Worm (Caenorhabditis elegans) whole organism, young adult: Measurements from ENCODE around the gene srb-6.
A peak's percentile ranks its signal among the peaks of the same experiment; 100 is the strongest.

Experiments
- B0336.3 ChIP-seq: fragments of 200-800 bp; sonication (Bioruptor generic); IDR thresholded peaks from 2 replicates; pipeline ENCODE4 v1.3.6; 2022; ENCODE audit warnings: missing genetic modification characterization, missing compliant biosample characterization
- C17E4.6 ChIP-seq: fragments of 200-800 bp; sonication (Bioruptor generic); IDR thresholded peaks from 2 replicates; pipeline ENCODE4 v1.3.6; 2022; ENCODE audit warnings: missing genetic modification reagents, missing genetic modification characterization, missing compliant biosample characterization
- F10E7.11 ChIP-seq: sonication (generic microtip); optimal IDR thresholded peaks from 2 replicates; lab custom pipeline; 2017; ENCODE audit warnings: mild to moderate bottlenecking, missing genetic modification characterization, moderate library complexity, missing compliant biosample characterization
- F22D6.2 ChIP-seq: sonication (generic microtip); optimal IDR thresholded peaks from 2 replicates; lab custom pipeline; 2016; ENCODE audit warnings: mild to moderate bottlenecking, missing genetic modification characterization, missing compliant biosample characterization
- F33H1.4 ChIP-seq: fragments of 200-800 bp; sonication (Bioruptor generic); IDR thresholded peaks from 2 replicates; pipeline ENCODE4 v1.3.6; 2022; ENCODE audit warnings: missing genetic modification reagents, missing genetic modification characterization, missing compliant biosample characterization
- F39B2.1 ChIP-seq: fragments of 200-800 bp; sonication (Bioruptor generic); IDR thresholded peaks from 2 replicates; pipeline ENCODE4 v1.3.6; 2022; ENCODE audit warnings: missing genetic modification reagents, missing genetic modification characterization, missing compliant biosample characterization
- F55B11.4 ChIP-seq: sonication (generic microtip); optimal IDR thresholded peaks from 2 replicates; lab custom pipeline; 2016; ENCODE audit warnings: missing compliant biosample characterization, missing genetic modification characterization, borderline replicate concordance; ENCODE audit not compliant: insufficient read depth
- K11D2.4 ChIP-seq: fragments of 200-800 bp; sonication (Bioruptor generic); IDR thresholded peaks from 2 replicates; pipeline ENCODE4 v1.3.6; 2022; ENCODE audit warnings: missing genetic modification reagents, missing genetic modification characterization, missing compliant biosample characterization
- K12H6.12 ChIP-seq: fragments of 200-800 bp; sonication (Bioruptor generic); optimal IDR thresholded peaks from 2 replicates; lab custom pipeline; 2018; ENCODE audit warnings: mild to moderate bottlenecking, missing genetic modification characterization, missing compliant biosample characterization
- Y53G8AR.9 ChIP-seq: fragments of 200-800 bp; sonication (Bioruptor generic); conservative IDR thresholded peaks from 2 replicates; pipeline ENCODE4 v1.3.6; 2022; ENCODE audit warnings: missing genetic modification reagents, missing genetic modification characterization, missing compliant biosample characterization
- Y67H2A.10 ChIP-seq: fragments of 200-800 bp; sonication (Bioruptor generic); conservative IDR thresholded peaks from 2 replicates; pipeline ENCODE4 v1.3.6; 2022; ENCODE audit warnings: missing genetic modification reagents, missing genetic modification characterization, missing compliant biosample characterization
- Y95B8A.8 ChIP-seq: fragments of 200-800 bp; sonication (Bioruptor generic); IDR thresholded peaks from 2 replicates; pipeline ENCODE4 v1.3.6; 2022; ENCODE audit warnings: missing genetic modification reagents, missing genetic modification characterization, missing compliant biosample characterization
- ZK185.1 ChIP-seq: sonication (generic microtip); optimal IDR thresholded peaks from 2 replicates; lab custom pipeline; 2016; ENCODE audit warnings: mild to moderate bottlenecking, missing genetic modification characterization, missing compliant biosample characterization; ENCODE audit not compliant: poor library complexity, severe bottlenecking
- aptf-2 ChIP-seq: fragments of 200-800 bp; sonication (Bioruptor generic); conservative IDR thresholded peaks from 2 replicates; pipeline ENCODE4 v1.3.6; 2022; ENCODE audit warnings: missing genetic modification reagents, missing genetic modification characterization, missing compliant biosample characterization
- attf-5 ChIP-seq: fragments of 200-800 bp; sonication (Bioruptor generic); optimal IDR thresholded peaks from 2 replicates; lab custom pipeline; 2018; ENCODE audit warnings: mild to moderate bottlenecking, missing genetic modification characterization, missing compliant biosample characterization
- bed-2 ChIP-seq: fragments of 200-800 bp; sonication (Bioruptor generic); IDR thresholded peaks from 2 replicates; pipeline ENCODE4 v1.3.6; 2022; ENCODE audit warnings: missing genetic modification reagents, missing genetic modification characterization, missing compliant biosample characterization
- cebp-1 ChIP-seq, 2 experiments: fragments of 200-800 bp in 1 of 2; sonication (Bioruptor generic) in 1 of 2; sonication (generic microtip) in 1 of 2; IDR thresholded peaks in 1 of 2; optimal IDR thresholded peaks in 1 of 2; 2 replicates each; pipeline versions ENCODE4 v1.3.6 to Lab custom; 2017 to 2022; ENCODE audit warnings: missing compliant biosample characterization in 2 of 2, missing genetic modification characterization in 2 of 2, mild to moderate bottlenecking in 1 of 2, missing genetic modification reagents in 1 of 2, moderate library complexity in 1 of 2
- ceh-100 ChIP-seq: fragments of 200-800 bp; sonication (Bioruptor generic); IDR thresholded peaks from 2 replicates; pipeline ENCODE4 v1.3.6; 2022; ENCODE audit warnings: missing genetic modification reagents, missing genetic modification characterization, missing compliant biosample characterization
- die-1 ChIP-seq: sonication (generic microtip); optimal IDR thresholded peaks from 2 replicates; lab custom pipeline; 2016; ENCODE audit warnings: missing genotype, mild to moderate bottlenecking, missing genetic modification characterization, missing compliant biosample characterization
- dpl-1 ChIP-seq: fragments of 150-350 bp; optimal IDR thresholded peaks from 2 replicates; lab custom pipeline; 2014; ENCODE audit warnings: missing biosample characterization, missing genetic modification reagents, missing genetic modification characterization
- efl-1 ChIP-seq: fragments of 150-350 bp; optimal IDR thresholded peaks from 2 replicates; lab custom pipeline; 2014; ENCODE audit warnings: missing biosample characterization, missing genetic modification reagents, missing genetic modification characterization
- hsf-1 ChIP-seq: fragments of 200-800 bp; sonication (Bioruptor generic); IDR thresholded peaks from 2 replicates; pipeline ENCODE4 v1.3.6; 2022; ENCODE audit warnings: missing genetic modification reagents, missing genetic modification characterization, missing compliant biosample characterization
- lag-1 ChIP-seq: fragments of 200-800 bp; sonication (Bioruptor generic); IDR thresholded peaks from 2 replicates; pipeline ENCODE4 v1.3.6; 2022; ENCODE audit warnings: missing genetic modification reagents, missing genetic modification characterization, missing compliant biosample characterization
- lin-35 ChIP-seq, 3 experiments: fragments of 150-350 bp in 2 of 3; sonication (generic microtip) in 1 of 3; optimal IDR thresholded peaks; 2 replicates each; lab custom pipeline; 2014 to 2018; ENCODE audit warnings: missing biosample characterization in 3 of 3, missing genetic modification characterization in 3 of 3, missing genetic modification reagents in 3 of 3
- lin-54 ChIP-seq: fragments of 200-800 bp; sonication (Bioruptor generic); optimal IDR thresholded peaks from 2 replicates; lab custom pipeline; 2018; ENCODE audit warnings: mild to moderate bottlenecking, missing genetic modification characterization, missing compliant biosample characterization
- mel-28 ChIP-seq: sonication (generic microtip); optimal IDR thresholded peaks from 2 replicates; lab custom pipeline; 2016; ENCODE audit warnings: borderline replicate concordance, mild to moderate bottlenecking, missing genetic modification characterization, missing compliant biosample characterization
- mes-4 ChIP-seq: sonication (generic microtip); optimal IDR thresholded peaks from 2 replicates; lab custom pipeline; 2016; ENCODE audit warnings: missing genotype, missing genetic modification characterization, missing compliant biosample characterization
- mxl-1 ChIP-seq: sonication (generic microtip); optimal IDR thresholded peaks from 2 replicates; lab custom pipeline; 2016; ENCODE audit warnings: missing genetic modification characterization, missing compliant biosample characterization
- nhr-179 ChIP-seq: sonication (generic microtip); optimal IDR thresholded peaks from 2 replicates; lab custom pipeline; 2016; ENCODE audit warnings: mild to moderate bottlenecking, missing genetic modification characterization, missing compliant biosample characterization
- rcor-1 ChIP-seq: fragments of 200-800 bp; sonication (Bioruptor generic); IDR thresholded peaks from 2 replicates; pipeline ENCODE4 v1.3.6; 2022; ENCODE audit warnings: missing genetic modification reagents, missing genetic modification characterization, missing compliant biosample characterization
- rec-8 ChIP-seq, 2 experiments: sonication (generic microtip); optimal IDR thresholded peaks; 2 replicates each; lab custom pipeline; 2016; ENCODE audit warnings: mild to moderate bottlenecking in 2 of 2, missing genetic modification characterization in 2 of 2, missing genetic modification reagents in 2 of 2, missing genotype in 2 of 2, missing biosample characterization in 1 of 2, missing compliant biosample characterization in 1 of 2, moderate library complexity in 1 of 2
- rpc-1 ChIP-seq, 2 experiments: fragments of 150-350 bp in 1 of 2; sonication (generic microtip) in 1 of 2; optimal IDR thresholded peaks; 2 replicates each; lab custom pipeline; 2014 to 2018; ENCODE audit warnings: missing biosample characterization in 1 of 2, missing genetic modification characterization in 1 of 2, missing genetic modification reagents in 1 of 2, missing genotype in 1 of 2
- sea-2 ChIP-seq: fragments of 200-800 bp; sonication (Bioruptor generic); IDR thresholded peaks from 2 replicates; pipeline ENCODE4 v1.3.6; 2022; ENCODE audit warnings: missing genetic modification characterization, missing compliant biosample characterization
- snpc-1.1 ChIP-seq: sonication (generic microtip); optimal IDR thresholded peaks from 2 replicates; lab custom pipeline; 2017; ENCODE audit warnings: missing genetic modification characterization, mild to moderate bottlenecking, missing compliant biosample characterization, antibody characterized with exemption, moderate library complexity, missing genotype, missing genetic modification reagents; ENCODE audit not compliant: insufficient read depth
- snpc-1.3 ChIP-seq: sonication (generic microtip); optimal IDR thresholded peaks from 2 replicates; lab custom pipeline; 2017; ENCODE audit warnings: missing genetic modification characterization, mild to moderate bottlenecking, missing compliant biosample characterization, antibody characterized with exemption, moderate library complexity, missing genotype, missing genetic modification reagents; ENCODE audit not compliant: insufficient read depth
- snpc-3.4 ChIP-seq: sonication (generic microtip); optimal IDR thresholded peaks from 2 replicates; lab custom pipeline; 2017; ENCODE audit warnings: missing genetic modification characterization, mild to moderate bottlenecking, missing compliant biosample characterization, antibody characterized with exemption, moderate library complexity, missing genotype, missing genetic modification reagents
- tbp1 ChIP-seq: fragments of 200-800 bp; sonication (Bioruptor generic); optimal IDR thresholded peaks from 2 replicates; lab custom pipeline; 2018; ENCODE audit warnings: mild to moderate bottlenecking, missing genetic modification characterization, missing compliant biosample characterization
- tlf-1 ChIP-seq: fragments of 200-800 bp; sonication (Bioruptor generic); optimal IDR thresholded peaks from 2 replicates; lab custom pipeline; 2018; ENCODE audit warnings: mild to moderate bottlenecking, missing genetic modification characterization, missing compliant biosample characterization
- xnd-1 ChIP-seq: sonication (generic microtip); optimal IDR thresholded peaks from 2 replicates; lab custom pipeline; 2016; ENCODE audit warnings: missing genotype, missing genetic modification reagents, missing genetic modification characterization, missing compliant biosample characterization
- zfh-2 ChIP-seq: fragments of 200-800 bp; sonication (Bioruptor generic); conservative IDR thresholded peaks from 2 replicates; pipeline ENCODE4 v1.3.6; 2022; ENCODE audit warnings: missing genetic modification reagents, missing genetic modification characterization, missing compliant biosample characterization
- ztf-25 ChIP-seq: fragments of 200-800 bp; sonication (Bioruptor generic); IDR thresholded peaks from 2 replicates; pipeline ENCODE4 v1.3.6; 2022; ENCODE audit warnings: missing genetic modification reagents, missing genetic modification characterization, missing compliant biosample characterization
- ztf-26 ChIP-seq: sonication (generic microtip); optimal IDR thresholded peaks from 2 replicates; lab custom pipeline; 2017; ENCODE audit warnings: missing genetic modification characterization, missing compliant biosample characterization

srb-6 gene

ce11 chrII:10242294-10242693 lies 47.6 kb downstream of the srb-6 start, which contains the start of gene mrps-14 (continued):
- TF ChIP-seq rcor-1 (GFP tag; lab: Robert Waterston, UW) (no peak), ztf-26 (tag; lab: Kevin White, UChicago) (no peak), aptf-2 (GFP tag; lab: Robert Waterston, UW) (no peak), sea-2 (GFP tag; lab: Robert Waterston, UW) (no peak), ZK185.1 (tag; lab: Kevin White, UChicago) (no peak), snpc-1.1 (no peak), Y53G8AR.9 (GFP tag; lab: Robert Waterston, UW) (peak; percentile 53), snpc-3.4 (peak; percentile 44), lag-1 (GFP tag; lab: Robert Waterston, UW) (no peak), nhr-179 (tag; lab: Kevin White, UChicago) (no peak), C17E4.6 (no peak), F10E7.11 (tag; lab: Kevin White, UChicago) (no peak), F39B2.1 (GFP tag; lab: Robert Waterston, UW) (no peak), rpc-1 (optimal IDR thresholded peaks at IDR 0.05; lab: Kevin White, UChicago) (no peak), rpc-1 (tag; optimal IDR thresholded peaks at IDR 0.05; lab: Kevin White, UChicago) (no peak), efl-1 (no peak), mel-28 (tag; lab: Kevin White, UChicago) (no peak), ztf-25 (no peak), hsf-1 (GFP tag; lab: Robert Waterston, UW) (peak; percentile 70; the same call in 1 of the 2 replicates), die-1 (tag; lab: Kevin White, UChicago) (no peak), snpc-1.3 (tag; lab: Kevin White, UChicago) (no peak), F22D6.2 (tag; lab: Kevin White, UChicago) (no peak), tbp1 (GFP tag; lab: Kevin White, UChicago) (no peak), zfh-2 (GFP tag; lab: Robert Waterston, UW) (no peak), F55B11.4 (tag; lab: Kevin White, UChicago) (no peak), lin-54 (GFP tag; lab: Kevin White, UChicago) (no peak), mxl-1 (no peak), xnd-1 (tag; lab: Kevin White, UChicago) (no peak), cebp-1 (GFP tag; IDR thresholded peaks at IDR 0.05; lab: Robert Waterston, UW) (no peak), cebp-1 (tag; optimal IDR thresholded peaks at IDR 0.05; lab: Kevin White, UChicago) (no peak), dpl-1 (GFP tag; lab: Kevin White, UChicago) (no peak), bed-2 (no peak), lin-35 (GFP tag; optimal IDR thresholded peaks at IDR 0.05; lab: Kevin White, UChicago) (no peak), B0336.3 (GFP tag; lab: Robert Waterston, UW) (no peak)
- TF ChIP-seq, all 124 proteins: peak for 9

- no peak for TF ChIP-seq attf-5 (GFP tag; lab: Kevin White, UChicago)
- no peak for TF ChIP-seq F33H1.4 (GFP tag; lab: Robert Waterston, UW)
- TF ChIP-seq K11D2.4: no peak
- no peak for TF ChIP-seq K12H6.12
- no peak for TF ChIP-seq ceh-100
- TF ChIP-seq mel-28 (tag; lab: Kevin White, UChicago): no peak
- TF ChIP-seq rec-8 (tag; optimal IDR thresholded peaks at IDR 0.05; lab: Kevin White, UChicago): no peak
- no peak for TF ChIP-seq Y67H2A.10 (GFP tag; lab: Robert Waterston, UW)
- no peak for TF ChIP-seq tlf-1 (GFP tag; lab: Kevin White, UChicago)
- TF ChIP-seq Y95B8A.8 (GFP tag; lab: Robert Waterston, UW): no peak
- no peak for TF ChIP-seq mes-4 (tag; lab: Kevin White, UChicago)
- TF ChIP-seq, all 124 proteins: peak for 0
These were observed 50.9 kb downstream of the srb-6 start for ce11 chrII:10245612-10246011.
